Worm (Caenorhabditis elegans) whole organism, L4 larva: ENCODE data around the gene F54H12.2.

Source experiments
- Y5F2A.4 ChIP-seq: fragments of 200-800 bp; sonication (Bioruptor generic); optimal IDR thresholded peaks from 2 replicates; lab custom pipeline; 2018; ENCODE audit warnings: mild to moderate bottlenecking, missing genetic modification characterization, missing compliant biosample characterization
- aly-2 ChIP-seq: sonication (generic microtip); optimal IDR thresholded peaks from 2 replicates; lab custom pipeline; 2018; ENCODE audit warnings: missing biosample characterization, missing genetic modification characterization
- ceh-32 ChIP-seq: sonication (generic microtip); optimal IDR thresholded peaks from 2 replicates; lab custom pipeline; 2016; ENCODE audit warnings: mild to moderate bottlenecking, missing genetic modification characterization, missing compliant biosample characterization; ENCODE audit not compliant: poor library complexity
- mep-1 ChIP-seq: fragments of 150-350 bp; sonication (generic microtip); optimal IDR thresholded peaks from 3 replicates; lab custom pipeline; 2014; ENCODE audit warnings: missing biosample characterization, missing genetic modification characterization
- nhr-76 ChIP-seq: fragments of 150-350 bp; optimal IDR thresholded peaks from 2 replicates; lab custom pipeline; 2014; ENCODE audit warnings: missing biosample characterization, missing genetic modification characterization
- pha-4 ChIP-seq, 2 experiments: fragments of 150-350 bp in 1 of 2; fragments of 200-800 bp in 1 of 2; sonication (Bioruptor generic) in 1 of 2; IDR thresholded peaks in 1 of 2; optimal IDR thresholded peaks in 1 of 2; 2 replicates each; pipeline versions ENCODE4 v1.3.6 to Lab custom; 2014 to 2022; ENCODE audit warnings: missing genetic modification characterization in 2 of 2, missing genetic modification reagents in 2 of 2, missing biosample characterization in 1 of 2, missing compliant biosample characterization in 1 of 2
- sdz-12 ChIP-seq: fragments of 200-800 bp; sonication (Bioruptor generic); optimal IDR thresholded peaks from 2 replicates; lab custom pipeline; 2018; ENCODE audit warnings: mild to moderate bottlenecking, missing genetic modification characterization, missing compliant biosample characterization

- TF ChIP-seq mep-1 (tag; lab: Kevin White, UChicago) (no peak), sdz-12 (GFP tag; lab: Kevin White, UChicago) (no peak), Y5F2A.4 (no peak), aly-2 (tag; lab: Kevin White, UChicago) (no peak), pha-4 (GFP tag; IDR thresholded peaks at IDR 0.05; lab: Robert Waterston, UW) (no peak), pha-4 (tag; optimal IDR thresholded peaks at IDR 0.05; lab: Kevin White, UChicago) (no peak), ceh-32 (no peak), nhr-76 (no peak)
Measured at ce11 chrIII:7972687-7973086, 8.3 kb downstream of the F54H12.2 start.
